Worm (Caenorhabditis elegans) whole organism, L2 larva: ENCODE results near the gene snt-1.

ENCODE experiments used
- C34F6.9 ChIP-seq: fragments of 150-350 bp; optimal IDR thresholded peaks from 2 replicates; lab custom pipeline; 2014; ENCODE audit warnings: missing biosample characterization, missing genetic modification characterization
- F13H6.1 ChIP-seq: sonication (generic microtip); optimal IDR thresholded peaks from 2 replicates; lab custom pipeline; 2016; ENCODE audit warnings: missing genetic modification characterization, missing compliant biosample characterization
- R02D3.7 ChIP-seq: fragments of 150-350 bp; optimal IDR thresholded peaks from 2 replicates; lab custom pipeline; 2014; ENCODE audit warnings: missing biosample characterization, missing genetic modification characterization
- Y55F3AM.14 ChIP-seq: fragments of 200-800 bp; sonication (Bioruptor generic); optimal IDR thresholded peaks from 2 replicates; lab custom pipeline; 2018; ENCODE audit warnings: mild to moderate bottlenecking, missing genetic modification characterization, missing compliant biosample characterization
- ZK546.5 ChIP-seq: sonication (generic microtip); optimal IDR thresholded peaks from 2 replicates; lab custom pipeline; 2017; ENCODE audit warnings: missing biosample characterization, missing genetic modification characterization
- alr-1 ChIP-seq: fragments of 150-350 bp; optimal IDR thresholded peaks from 2 replicates; lab custom pipeline; 2014; ENCODE audit warnings: missing biosample characterization, missing genetic modification characterization
- aly-2 ChIP-seq: fragments of 150-350 bp; optimal IDR thresholded peaks from 2 replicates; lab custom pipeline; 2014; ENCODE audit warnings: missing biosample characterization, missing genetic modification characterization
- ama-1 ChIP-seq: fragments of 150-350 bp; optimal IDR thresholded peaks from 2 replicates; lab custom pipeline; 2018; ENCODE audit warnings: inconsistent platforms
- blmp-1 ChIP-seq: sonication (generic microtip); optimal IDR thresholded peaks from 2 replicates; lab custom pipeline; 2017; ENCODE audit warnings: missing genetic modification characterization, mild to moderate bottlenecking, missing compliant biosample characterization, antibody characterized with exemption, moderate library complexity; ENCODE audit not compliant: insufficient read depth
- ceh-82 ChIP-seq: fragments of 150-350 bp; optimal IDR thresholded peaks from 2 replicates; lab custom pipeline; 2014; ENCODE audit warnings: missing biosample characterization, missing genetic modification characterization
- crh-2 ChIP-seq: sonication (generic microtip); optimal IDR thresholded peaks from 2 replicates; lab custom pipeline; 2017; ENCODE audit warnings: missing biosample characterization, missing genetic modification characterization
- egl-27 ChIP-seq: sonication (generic microtip); optimal IDR thresholded peaks from 3 replicates; lab custom pipeline; 2017; ENCODE audit warnings: missing biosample characterization, missing genetic modification reagents, missing genetic modification characterization
- elt-3 ChIP-seq: sonication (generic microtip); optimal IDR thresholded peaks from 2 replicates; lab custom pipeline; 2017; ENCODE audit warnings: missing biosample characterization, missing genetic modification characterization
- gmeb-1 ChIP-seq: fragments of 150-350 bp; optimal IDR thresholded peaks from 2 replicates; lab custom pipeline; 2014; ENCODE audit warnings: missing biosample characterization, missing genetic modification characterization
- lin-39 ChIP-seq: fragments of 150-350 bp; optimal IDR thresholded peaks from 2 replicates; lab custom pipeline; 2014; ENCODE audit warnings: missing biosample characterization, missing genetic modification reagents, missing genetic modification characterization
- lsy-2 ChIP-seq, 2 experiments: fragments of 150-350 bp in 1 of 2; sonication (generic microtip) in 1 of 2; optimal IDR thresholded peaks; 2 replicates each; lab custom pipeline; 2014 to 2017; ENCODE audit warnings: missing biosample characterization in 2 of 2, missing genetic modification characterization in 2 of 2
- mab-5 ChIP-seq: fragments of 150-350 bp; optimal IDR thresholded peaks from 2 replicates; lab custom pipeline; 2014; ENCODE audit warnings: missing biosample characterization, missing genetic modification characterization
- mdl-1 ChIP-seq, 2 experiments: fragments of 150-350 bp in 1 of 2; sonication (generic microtip) in 1 of 2; optimal IDR thresholded peaks; 2 replicates each; lab custom pipeline; 2017; ENCODE audit warnings: missing biosample characterization in 2 of 2, missing genetic modification characterization in 2 of 2
- nhr-12 ChIP-seq: fragments of 150-350 bp; optimal IDR thresholded peaks from 2 replicates; lab custom pipeline; 2014; ENCODE audit warnings: missing biosample characterization, missing genetic modification characterization
- nhr-129 ChIP-seq: fragments of 150-350 bp; optimal IDR thresholded peaks from 2 replicates; lab custom pipeline; 2014; ENCODE audit warnings: missing biosample characterization, missing genetic modification characterization
- nhr-21 ChIP-seq: fragments of 150-350 bp; optimal IDR thresholded peaks from 2 replicates; lab custom pipeline; 2014; ENCODE audit warnings: missing biosample characterization, missing genetic modification characterization
- nhr-237 ChIP-seq: fragments of 150-350 bp; optimal IDR thresholded peaks from 2 replicates; lab custom pipeline; 2014; ENCODE audit warnings: missing biosample characterization, missing genetic modification characterization
- nhr-25 ChIP-seq: fragments of 150-350 bp; sonication (generic microtip); optimal IDR thresholded peaks from 3 replicates; lab custom pipeline; 2014; ENCODE audit warnings: missing biosample characterization, missing genetic modification characterization
- nhr-6 ChIP-seq: fragments of 150-350 bp; optimal IDR thresholded peaks from 2 replicates; lab custom pipeline; 2014; ENCODE audit warnings: missing biosample characterization, missing genetic modification characterization
- skn-1 ChIP-seq: sonication (generic microtip); optimal IDR thresholded peaks from 2 replicates; lab custom pipeline; 2017; ENCODE audit warnings: missing biosample characterization, missing genetic modification characterization
- sma-3 ChIP-seq: sonication (generic microtip); optimal IDR thresholded peaks from 2 replicates; lab custom pipeline; 2016; ENCODE audit warnings: missing genetic modification reagents, missing genetic modification characterization, missing compliant biosample characterization
- sma-9 ChIP-seq, 2 experiments: fragments of 150-350 bp in 1 of 2; sonication (generic microtip) in 1 of 2; optimal IDR thresholded peaks; 2 replicates each; lab custom pipeline; 2014 to 2016; ENCODE audit warnings: missing genetic modification characterization in 2 of 2, mild to moderate bottlenecking in 1 of 2, missing biosample characterization in 1 of 2, missing compliant biosample characterization in 1 of 2, missing genetic modification reagents in 1 of 2, moderate library complexity in 1 of 2
- snpc-4 ChIP-seq: fragments of 150-350 bp; optimal IDR thresholded peaks from 2 replicates; lab custom pipeline; 2014; ENCODE audit warnings: missing biosample characterization, missing genetic modification characterization
- unc-55 ChIP-seq: fragments of 150-350 bp; sonication (generic microtip); optimal IDR thresholded peaks from 3 replicates; lab custom pipeline; 2014; ENCODE audit warnings: missing biosample characterization, missing genetic modification reagents, missing genetic modification characterization
- zag-1 ChIP-seq: fragments of 150-350 bp; optimal IDR thresholded peaks from 2 replicates; lab custom pipeline; 2014; ENCODE audit warnings: missing biosample characterization, missing genetic modification characterization
- ztf-1 ChIP-seq: fragments of 200-800 bp; sonication (Bioruptor generic); conservative IDR thresholded peaks from 2 replicates; pipeline ENCODE4 v1.3.6; 2022; ENCODE audit warnings: missing genetic modification characterization, missing compliant biosample characterization
- ztf-11 ChIP-seq: sonication (generic microtip); optimal IDR thresholded peaks from 2 replicates; lab custom pipeline; 2017; ENCODE audit warnings: missing biosample characterization, missing genetic modification characterization

Gene snt-1

DNA sequence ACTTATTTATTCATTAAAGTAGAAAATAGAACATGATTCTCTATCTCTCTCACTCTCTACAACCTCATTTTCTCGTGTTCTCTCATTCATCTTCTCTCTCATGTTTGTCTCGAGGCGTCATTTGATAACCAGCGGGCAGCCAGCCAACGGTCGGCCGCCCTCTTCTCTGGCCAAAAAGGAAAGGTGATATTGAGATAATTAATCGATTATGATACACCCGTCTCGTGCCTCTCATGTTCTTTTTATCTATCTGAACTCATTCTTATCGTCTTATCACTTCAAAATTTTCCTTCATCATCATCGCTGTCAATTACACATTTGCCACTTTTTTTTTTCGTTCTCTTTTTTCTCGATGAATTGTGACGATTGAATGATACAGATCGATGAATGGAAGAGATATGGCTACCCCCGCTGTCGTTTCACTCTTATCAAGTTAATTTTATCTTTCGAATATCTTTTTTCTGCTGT, 31.9 kb downstream of the snt-1 start (continued):
- TF ChIP-seq nhr-21 (tag; lab: Kevin White, UChicago) (peak; percentile 96), nhr-129 (tag; lab: Kevin White, UChicago) (peak; percentile 53), snpc-4 (tag; lab: Kevin White, UChicago) (peak; percentile 49), crh-2 (tag; lab: Kevin White, UChicago) (peak; percentile 88), unc-55 (peak; percentile 55), ZK546.5 (no peak), blmp-1 (tag; lab: Kevin White, UChicago) (peak; percentile 91), sma-9 (GFP tag; optimal IDR thresholded peaks at IDR 0.05; lab: Kevin White, UChicago) (peak; percentile 98), sma-9 (tag; optimal IDR thresholded peaks at IDR 0.05; lab: Kevin White, UChicago) (no peak), R02D3.7 (no peak), elt-3 (tag; lab: Kevin White, UChicago) (peak; percentile 50), skn-1 (tag; lab: Kevin White, UChicago) (peak; percentile 71)

- no peak for TF ChIP-seq ama-1 (lab: Kevin White, UChicago)
- TF ChIP-seq nhr-129 (tag; lab: Kevin White, UChicago) = peak; percentile 63
- no peak for TF ChIP-seq elt-3 (tag; lab: Kevin White, UChicago)
Measured at ce11 chrII:6843211-6843610, 32.4 kb downstream of the snt-1 start.

- no peak for TF ChIP-seq ama-1 (lab: Kevin White, UChicago)
- no peak for TF ChIP-seq unc-55
- TF ChIP-seq alr-1 (tag; lab: Kevin White, UChicago) = no peak
- TF ChIP-seq sma-9 (GFP tag; optimal IDR thresholded peaks at IDR 0.05; lab: Kevin White, UChicago) = peak; percentile 47
- TF ChIP-seq sma-9 (tag; optimal IDR thresholded peaks at IDR 0.05; lab: Kevin White, UChicago) = no peak
- TF ChIP-seq skn-1 (tag; lab: Kevin White, UChicago) = no peak
- TF ChIP-seq aly-2 = no peak
- no peak for TF ChIP-seq C34F6.9 (tag; lab: Kevin White, UChicago)
- TF ChIP-seq ceh-82 (tag; lab: Kevin White, UChicago) = no peak
- TF ChIP-seq zag-1 (tag; lab: Kevin White, UChicago) = no peak
- no peak for TF ChIP-seq mdl-1 (tag; optimal IDR thresholded peaks at IDR 0.05; lab: Kevin White, UChicago)
- no peak for TF ChIP-seq Y55F3AM.14 (GFP tag; lab: Kevin White, UChicago)
- TF ChIP-seq gmeb-1 (tag; lab: Kevin White, UChicago) = no peak
- TF ChIP-seq snpc-4 (tag; lab: Kevin White, UChicago) = no peak
- TF ChIP-seq ztf-11 = no peak
- no peak for TF ChIP-seq nhr-12 (tag; lab: Kevin White, UChicago)
- no peak for TF ChIP-seq nhr-6
- TF ChIP-seq mab-5 (tag; lab: Kevin White, UChicago) = peak; percentile 9
- TF ChIP-seq nhr-237 (tag; lab: Kevin White, UChicago) = no peak
- peak; percentile 6 for TF ChIP-seq nhr-25 (tag; lab: Kevin White, UChicago)
- TF ChIP-seq F13H6.1 (tag; lab: Kevin White, UChicago) = peak; percentile 54
- TF ChIP-seq ztf-1 (GFP tag; lab: Robert Waterston, UW) = no peak
- no peak for TF ChIP-seq ZK546.5
- TF ChIP-seq egl-27 (tag; lab: Kevin White, UChicago) = peak; percentile 39
- peak; percentile 8 for TF ChIP-seq sma-3
Measured at ce11 chrII:6843680-6844079, 32.9 kb downstream of the snt-1 start.

DNA sequence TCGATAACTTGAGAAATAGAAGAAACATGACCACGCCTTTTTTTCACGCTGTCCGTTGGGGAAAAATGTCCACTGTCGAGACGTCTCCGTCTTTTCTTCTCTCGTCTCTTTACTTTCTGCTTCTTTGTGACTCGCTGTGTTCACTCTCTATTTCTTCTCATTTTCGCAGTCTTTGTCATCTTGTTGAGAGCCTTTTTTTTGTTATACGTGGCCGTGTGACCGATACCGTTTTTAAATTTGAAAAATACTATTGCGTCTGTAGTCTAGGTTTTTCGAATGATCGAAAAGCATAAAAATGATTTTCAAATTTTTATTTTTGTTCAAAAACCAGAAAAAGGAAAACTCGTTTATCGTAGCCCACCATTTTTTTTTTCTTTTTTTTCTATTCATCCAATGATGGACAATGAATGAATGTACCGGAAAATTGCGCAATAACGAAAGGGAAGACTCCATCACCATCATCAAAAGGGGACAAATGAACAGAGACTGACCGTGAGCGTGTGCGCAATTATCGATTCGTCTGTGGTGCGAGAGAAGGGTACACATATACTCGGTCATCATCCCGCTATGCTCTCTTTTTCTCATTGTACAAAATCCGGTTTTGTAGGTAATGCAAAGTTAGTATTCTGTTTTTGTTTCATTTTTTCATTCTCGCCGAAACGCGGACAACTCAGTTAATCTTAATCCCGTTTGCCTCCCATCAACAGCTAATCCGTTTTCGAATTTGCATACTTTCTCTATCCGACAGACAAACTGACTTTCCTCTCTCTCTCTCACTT, 33.7 kb downstream of the snt-1 start:
- TF ChIP-seq gmeb-1 (tag; lab: Kevin White, UChicago) = no peak
- peak; percentile 24 for TF ChIP-seq nhr-129 (tag; lab: Kevin White, UChicago)
- TF ChIP-seq sma-9 (GFP tag; optimal IDR thresholded peaks at IDR 0.05; lab: Kevin White, UChicago) = peak; percentile 5
- TF ChIP-seq sma-9 (tag; optimal IDR thresholded peaks at IDR 0.05; lab: Kevin White, UChicago) = no peak
- peak; percentile 30 for TF ChIP-seq C34F6.9 (tag; lab: Kevin White, UChicago)
- no peak for TF ChIP-seq lin-39 (tag; lab: Kevin White, UChicago)
- TF ChIP-seq unc-55 = peak; percentile 38
- peak in 1 of 2 experiments; percentile 31 for TF ChIP-seq lsy-2 (tag; optimal IDR thresholded peaks at IDR 0.05; lab: Kevin White, UChicago)
- peak; percentile 47 for TF ChIP-seq egl-27 (tag; lab: Kevin White, UChicago)
- peak; percentile 20 for TF ChIP-seq crh-2 (tag; lab: Kevin White, UChicago)
- no peak for TF ChIP-seq mdl-1 (tag; optimal IDR thresholded peaks at IDR 0.05; lab: Kevin White, UChicago)
